Worm (Caenorhabditis elegans) whole organism, L4/young adult: ENCODE measurements around the gene Y5F2A.4.
A peak's percentile ranks its signal among the peaks of the same experiment; 100 is the strongest.

Source experiments
- W03F9.2 ChIP-seq: fragments of 150-350 bp; optimal IDR thresholded peaks from 2 replicates; lab custom pipeline; 2014; ENCODE audit warnings: missing biosample characterization, missing genetic modification characterization
- dao-5 ChIP-seq: sonication (generic microtip); optimal IDR thresholded peaks from 2 replicates; lab custom pipeline; 2016; ENCODE audit warnings: missing genotype, missing genetic modification characterization, moderate library complexity, missing compliant biosample characterization
- him-1 ChIP-seq: sonication (generic microtip); optimal IDR thresholded peaks from 2 replicates; lab custom pipeline; 2016; ENCODE audit warnings: missing genotype, missing genetic modification reagents, missing genetic modification characterization, missing compliant biosample characterization

Gene Y5F2A.4

DNA sequence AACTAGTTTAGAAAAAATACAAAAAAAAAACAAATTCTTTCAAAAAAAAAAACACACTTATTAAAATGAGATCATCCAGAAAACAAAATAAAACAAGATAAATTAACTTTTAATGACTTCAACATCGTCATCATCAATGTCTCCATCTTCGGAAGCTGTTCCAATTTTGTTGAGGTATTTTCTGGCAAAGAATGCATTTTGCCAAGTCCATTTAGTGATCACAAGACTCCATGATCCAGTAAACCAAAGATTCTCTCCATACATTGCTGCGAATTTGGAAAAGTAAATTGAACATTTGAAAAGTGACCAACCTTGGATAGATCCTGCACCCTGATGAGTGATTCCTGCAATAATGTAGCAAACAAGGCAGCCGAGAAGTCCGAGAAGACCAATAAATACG is 48.3 kb downstream of the Y5F2A.4 start:
- no peak for TF ChIP-seq him-1
- TF ChIP-seq W03F9.2: no peak

- TF ChIP-seq him-1 (no peak), W03F9.2 (no peak), dao-5 (tag; lab: Kevin White, UChicago) (no peak)
These were observed 49.0 kb downstream of the Y5F2A.4 start, which contains the start of gene hrg-5 for ce11 chrIV:11029412-11029811. hrg-5 (minus strand) TSS chrIV:11029428.

ce11 chrIV:11027560-11027959 is 50.8 kb downstream of the Y5F2A.4 start:
- TF ChIP-seq dao-5 (tag; lab: Kevin White, UChicago) (peak; percentile 5), him-1 (peak; percentile 14), W03F9.2 (peak; percentile 68)

DNA sequence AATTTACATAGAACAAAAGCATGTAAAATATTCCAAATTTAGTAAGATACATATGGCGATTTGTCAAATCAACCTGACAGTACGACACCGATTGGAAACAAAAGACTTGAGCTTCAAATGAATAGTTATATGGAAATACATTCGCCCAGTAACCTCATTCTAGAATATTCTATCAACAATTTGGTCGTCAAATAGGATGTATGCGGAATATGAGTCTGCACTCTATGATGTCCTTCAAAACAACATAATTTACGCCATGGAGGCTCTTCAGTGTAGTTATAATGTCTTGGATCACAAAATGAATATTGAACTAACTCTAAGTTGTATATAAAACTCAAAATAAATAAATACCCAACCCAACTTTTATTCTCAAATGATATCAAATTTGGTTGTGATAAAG is 51.7 kb downstream of the Y5F2A.4 start:
- TF ChIP-seq him-1 (no peak), W03F9.2 (no peak), dao-5 (tag; lab: Kevin White, UChicago) (no peak)
